Fruit fly (Drosophila melanogaster) whole organism, embryonic: ENCODE data around the gene CG7183.

ENCODE experiments used
- Ada2b ChIP-seq: fragments of 200-800 bp; sonication (Bioruptor generic); IDR thresholded peaks from 2 replicates; pipeline ENCODE4 v1.3.6; 2022; ENCODE audit warnings: missing biosample characterization, missing genetic modification characterization
- Atf3 ChIP-seq: fragments of 200-800 bp; sonication (Bioruptor generic); optimal IDR thresholded peaks from 3 replicates; lab custom pipeline; 2016; ENCODE audit warnings: missing biosample characterization, missing genetic modification characterization
- Bdp1 ChIP-seq: fragments of 200-800 bp; sonication (Bioruptor generic); optimal IDR thresholded peaks from 3 replicates; lab custom pipeline; 2016; ENCODE audit warnings: missing biosample characterization, missing genetic modification characterization
- C15 ChIP-seq: fragments of 200-800 bp; sonication (Bioruptor generic); IDR thresholded peaks from 3 replicates; pipeline ENCODE4 v1.3.6; 2022; ENCODE audit warnings: missing biosample characterization, missing genetic modification characterization
- CG11247 ChIP-seq: fragments of 200-800 bp; sonication (Bioruptor generic); IDR thresholded peaks from 2 replicates; pipeline ENCODE4 v1.3.6; 2022; ENCODE audit warnings: missing biosample characterization, missing genetic modification characterization
- CG1233 ChIP-seq: fragments of 200-800 bp; sonication (Bioruptor generic); optimal IDR thresholded peaks from 4 replicates; lab custom pipeline; 2018; ENCODE audit warnings: missing biosample characterization, mild to moderate bottlenecking, missing genetic modification characterization
- CG12744 ChIP-seq: fragments of 200-800 bp; sonication (Bioruptor generic); optimal IDR thresholded peaks from 2 replicates; lab custom pipeline; 2016; ENCODE audit warnings: missing biosample characterization, missing genetic modification characterization
- CG14014 ChIP-seq: fragments of 200-800 bp; sonication (Bioruptor generic); IDR thresholded peaks from 2 replicates; pipeline ENCODE4 v1.3.6; 2022; ENCODE audit warnings: missing biosample characterization, missing genetic modification characterization
- CG15696 ChIP-seq: fragments of 200-800 bp; sonication (Bioruptor generic); optimal IDR thresholded peaks from 2 replicates; lab custom pipeline; 2019; ENCODE audit warnings: missing biosample characterization, mild to moderate bottlenecking, missing genetic modification characterization, moderate library complexity
- CG17361 ChIP-seq: fragments of 200-800 bp; sonication (Bioruptor generic); IDR thresholded peaks from 3 replicates; pipeline ENCODE4 v1.3.6; 2022; ENCODE audit warnings: missing biosample characterization, missing genetic modification characterization
- CG17829 ChIP-seq: fragments of 200-800 bp; optimal IDR thresholded peaks from 2 replicates; lab custom pipeline; 2019; ENCODE audit warnings: missing biosample characterization, mild to moderate bottlenecking, missing genetic modification characterization, moderate library complexity
- CG2116 ChIP-seq: fragments of 200-800 bp; sonication (Bioruptor generic); optimal IDR thresholded peaks from 3 replicates; lab custom pipeline; 2018; ENCODE audit warnings: missing biosample characterization, mild to moderate bottlenecking, missing genetic modification characterization
- CG2202 ChIP-seq: fragments of 200-800 bp; sonication (Bioruptor generic); optimal IDR thresholded peaks from 2 replicates; lab custom pipeline; 2018; ENCODE audit warnings: missing biosample characterization, mild to moderate bottlenecking, missing genetic modification characterization
- CG2875 ChIP-seq: fragments of 200-800 bp; sonication (Bioruptor generic); optimal IDR thresholded peaks from 2 replicates; lab custom pipeline; 2017; ENCODE audit warnings: missing biosample characterization, mild to moderate bottlenecking, missing genetic modification characterization, missing genetic modification reagents
- CG31441 ChIP-seq: fragments of 200-800 bp; sonication (Bioruptor generic); IDR thresholded peaks from 2 replicates; pipeline ENCODE4 v1.3.6; 2022; ENCODE audit warnings: missing biosample characterization, missing genetic modification characterization
- CG32532 ChIP-seq: fragments of 200-800 bp; sonication (Bioruptor generic); IDR thresholded peaks from 2 replicates; pipeline ENCODE4 v1.3.6; 2022; ENCODE audit warnings: missing biosample characterization, missing genetic modification characterization
- CG3726 ChIP-seq: fragments of 200-800 bp; sonication (Bioruptor generic); IDR thresholded peaks from 3 replicates; pipeline ENCODE4, ENCODE4 v1.3.6; 2022; ENCODE audit warnings: missing biosample characterization, missing genetic modification characterization
- CG4360 ChIP-seq: fragments of 200-800 bp; sonication (Bioruptor generic); IDR thresholded peaks from 2 replicates; pipeline ENCODE4 v1.3.6; 2022; ENCODE audit warnings: missing biosample characterization, missing genetic modification characterization
- CG4820 ChIP-seq: fragments of 200-800 bp; sonication (Bioruptor generic); optimal IDR thresholded peaks from 3 replicates; lab custom pipeline; 2016; ENCODE audit warnings: missing biosample characterization, missing genetic modification characterization
- CG8290 ChIP-seq, 3 experiments: fragments of 200-800 bp; sonication (Bioruptor generic); optimal IDR thresholded peaks; 2 replicates each; lab custom pipeline; 2016 to 2019; ENCODE audit warnings: missing biosample characterization in 3 of 3, missing genetic modification characterization in 3 of 3, mild to moderate bottlenecking in 2 of 3, moderate library complexity in 1 of 3
- CG8388 ChIP-seq: fragments of 200-800 bp; sonication (Bioruptor generic); optimal IDR thresholded peaks from 2 replicates; lab custom pipeline; 2019; ENCODE audit warnings: missing biosample characterization, mild to moderate bottlenecking, missing genetic modification characterization, moderate library complexity
- CG8765 ChIP-seq: fragments of 200-800 bp; sonication (Bioruptor generic); IDR thresholded peaks from 2 replicates; pipeline ENCODE4 v1.3.6; 2022; ENCODE audit warnings: missing biosample characterization, missing genetic modification characterization
- CkIIα-i1 ChIP-seq: fragments of 200-800 bp; sonication (Bioruptor generic); IDR thresholded peaks from 2 replicates; pipeline ENCODE4 v1.3.6; 2022; ENCODE audit warnings: missing biosample characterization, missing genetic modification characterization
- Doc2 ChIP-seq: fragments of 200-800 bp; sonication (Bioruptor generic); IDR thresholded peaks from 2 replicates; pipeline ENCODE4 v1.3.6; 2022; ENCODE audit warnings: missing biosample characterization, missing genetic modification characterization
- E2f1 ChIP-seq: fragments of 200-800 bp; sonication (Bioruptor generic); IDR thresholded peaks from 2 replicates; pipeline ENCODE4 v1.3.6; 2022; ENCODE audit warnings: missing biosample characterization, missing genetic modification characterization
- Gug ChIP-seq: fragments of 200-800 bp; sonication (Bioruptor generic); IDR thresholded peaks from 4 replicates; pipeline ENCODE4 v1.3.6; 2022; ENCODE audit warnings: missing biosample characterization, missing genetic modification characterization
- H2.0 ChIP-seq: fragments of 200-800 bp; sonication (Bioruptor generic); IDR thresholded peaks from 2 replicates; pipeline ENCODE4 v1.3.6; 2022; ENCODE audit warnings: missing biosample characterization, missing genetic modification characterization
- HLH4C ChIP-seq: fragments of 200-800 bp; sonication (Bioruptor generic); IDR thresholded peaks from 3 replicates; pipeline ENCODE4 v1.3.6; 2022; ENCODE audit warnings: missing biosample characterization, missing genetic modification characterization; ENCODE audit not compliant: partially characterized antibody
- HLHmδ ChIP-seq: fragments of 200-800 bp; sonication (Bioruptor generic); optimal IDR thresholded peaks from 2 replicates; lab custom pipeline; 2018; ENCODE audit warnings: missing biosample characterization, mild to moderate bottlenecking, missing genetic modification characterization, moderate library complexity
- Hr51 ChIP-seq, 2 experiments: fragments of 200-800 bp; sonication (Bioruptor generic); optimal IDR thresholded peaks; 2 replicates in 1 of 2; 3 replicates in 1 of 2; lab custom pipeline; 2016 to 2018; ENCODE audit warnings: missing biosample characterization in 2 of 2, missing genetic modification characterization in 2 of 2, mild to moderate bottlenecking in 1 of 2, moderate library complexity in 1 of 2
- MBD-R2 ChIP-seq: fragments of 200-800 bp; sonication (Bioruptor generic); IDR thresholded peaks from 2 replicates; pipeline ENCODE4 v1.3.6; 2022; ENCODE audit warnings: missing biosample characterization, missing genetic modification characterization
- MESR4 ChIP-seq: fragments of 200-800 bp; sonication (Bioruptor generic); optimal IDR thresholded peaks from 2 replicates; lab custom pipeline; 2018; ENCODE audit warnings: missing biosample characterization, mild to moderate bottlenecking, missing genetic modification characterization, moderate library complexity
- Ssrp ChIP-seq: fragments of 200-800 bp; sonication (Bioruptor generic); optimal IDR thresholded peaks from 2 replicates; lab custom pipeline; 2018; ENCODE audit warnings: missing biosample characterization, mild to moderate bottlenecking, missing genetic modification characterization, moderate library complexity
- amos ChIP-seq: fragments of 200-800 bp; sonication (Bioruptor generic); IDR thresholded peaks from 2 replicates; pipeline ENCODE4 v1.3.6; 2022; ENCODE audit warnings: missing biosample characterization, missing genetic modification characterization; ENCODE audit not compliant: partially characterized antibody
- bsh ChIP-seq, 2 experiments: fragments of 200-800 bp; sonication (Bioruptor generic); optimal IDR thresholded peaks; 2 replicates each; lab custom pipeline; 2017 to 2018; ENCODE audit warnings: mild to moderate bottlenecking in 2 of 2, missing biosample characterization in 2 of 2, missing genetic modification characterization in 2 of 2, moderate library complexity in 1 of 2
- chif ChIP-seq, 2 experiments: fragments of 200-800 bp; sonication (Bioruptor generic); optimal IDR thresholded peaks; 3 replicates each; lab custom pipeline; 2016; ENCODE audit warnings: missing biosample characterization in 2 of 2, missing genetic modification characterization in 2 of 2
- corto ChIP-seq: fragments of 200-800 bp; sonication (Bioruptor generic); optimal IDR thresholded peaks from 2 replicates; lab custom pipeline; 2016; ENCODE audit warnings: missing biosample characterization, mild to moderate bottlenecking, missing genetic modification characterization, moderate library complexity
- dimm ChIP-seq: fragments of 200-800 bp; sonication (Bioruptor generic); IDR thresholded peaks from 2 replicates; pipeline ENCODE4 v1.3.6; 2022; ENCODE audit warnings: missing biosample characterization, missing genetic modification characterization
- fd64A ChIP-seq: fragments of 200-800 bp; sonication (Bioruptor generic); optimal IDR thresholded peaks from 3 replicates; lab custom pipeline; 2018; ENCODE audit warnings: missing biosample characterization, mild to moderate bottlenecking, missing genetic modification characterization
- fd96Cb ChIP-seq: fragments of 200-800 bp; sonication (Bioruptor generic); optimal IDR thresholded peaks from 2 replicates; lab custom pipeline; 2018; ENCODE audit warnings: missing biosample characterization, mild to moderate bottlenecking, missing genetic modification characterization, moderate library complexity
- nerfin-1 ChIP-seq: fragments of 200-800 bp; sonication (Bioruptor generic); optimal IDR thresholded peaks from 3 replicates; lab custom pipeline; 2019; ENCODE audit warnings: missing biosample characterization, mild to moderate bottlenecking, missing genetic modification characterization, moderate library complexity
- pho ChIP-seq: fragments of 200-800 bp; sonication (Bioruptor generic); optimal IDR thresholded peaks from 2 replicates; lab custom pipeline; 2016; ENCODE audit warnings: missing biosample characterization, missing genetic modification characterization
- pros ChIP-seq: fragments of 200-800 bp; sonication (Bioruptor generic); optimal IDR thresholded peaks from 3 replicates; lab custom pipeline; 2019; ENCODE audit warnings: missing biosample characterization, mild to moderate bottlenecking, missing genetic modification characterization, moderate library complexity
- schlank ChIP-seq: fragments of 200-800 bp; sonication (Bioruptor generic); optimal IDR thresholded peaks from 2 replicates; lab custom pipeline; 2018; ENCODE audit warnings: missing biosample characterization, mild to moderate bottlenecking, missing genetic modification characterization
- tap ChIP-seq: fragments of 200-800 bp; optimal IDR thresholded peaks from 3 replicates; lab custom pipeline; 2019; ENCODE audit warnings: missing biosample characterization, mild to moderate bottlenecking, missing genetic modification characterization, moderate library complexity
- tll ChIP-seq, 2 experiments: fragments of 200-800 bp in 1 of 2; fragments of >200 bp in 1 of 2; sonication (Bioruptor generic) in 1 of 2; optimal IDR thresholded peaks; 2 replicates each; lab custom pipeline; 2017 to 2019; ENCODE audit warnings: missing biosample characterization in 2 of 2, missing genetic modification characterization in 2 of 2, mild to moderate bottlenecking in 1 of 2, moderate library complexity in 1 of 2
- tna ChIP-seq: fragments of 200-800 bp; sonication (Bioruptor generic); IDR thresholded peaks from 2 replicates; pipeline ENCODE4 v1.3.6; 2022; ENCODE audit warnings: missing biosample characterization, missing genetic modification characterization; ENCODE audit not compliant: partially characterized antibody
- trh ChIP-seq: fragments of 200-800 bp; sonication (Bioruptor generic); optimal IDR thresholded peaks from 2 replicates; lab custom pipeline; 2016; ENCODE audit warnings: missing biosample characterization, missing genetic modification characterization
- zen ChIP-seq: fragments of 200-800 bp; sonication (Bioruptor generic); optimal IDR thresholded peaks from 3 replicates; lab custom pipeline; 2018; ENCODE audit warnings: missing biosample characterization, mild to moderate bottlenecking, missing genetic modification characterization, moderate library complexity

CG7183 gene

DNA sequence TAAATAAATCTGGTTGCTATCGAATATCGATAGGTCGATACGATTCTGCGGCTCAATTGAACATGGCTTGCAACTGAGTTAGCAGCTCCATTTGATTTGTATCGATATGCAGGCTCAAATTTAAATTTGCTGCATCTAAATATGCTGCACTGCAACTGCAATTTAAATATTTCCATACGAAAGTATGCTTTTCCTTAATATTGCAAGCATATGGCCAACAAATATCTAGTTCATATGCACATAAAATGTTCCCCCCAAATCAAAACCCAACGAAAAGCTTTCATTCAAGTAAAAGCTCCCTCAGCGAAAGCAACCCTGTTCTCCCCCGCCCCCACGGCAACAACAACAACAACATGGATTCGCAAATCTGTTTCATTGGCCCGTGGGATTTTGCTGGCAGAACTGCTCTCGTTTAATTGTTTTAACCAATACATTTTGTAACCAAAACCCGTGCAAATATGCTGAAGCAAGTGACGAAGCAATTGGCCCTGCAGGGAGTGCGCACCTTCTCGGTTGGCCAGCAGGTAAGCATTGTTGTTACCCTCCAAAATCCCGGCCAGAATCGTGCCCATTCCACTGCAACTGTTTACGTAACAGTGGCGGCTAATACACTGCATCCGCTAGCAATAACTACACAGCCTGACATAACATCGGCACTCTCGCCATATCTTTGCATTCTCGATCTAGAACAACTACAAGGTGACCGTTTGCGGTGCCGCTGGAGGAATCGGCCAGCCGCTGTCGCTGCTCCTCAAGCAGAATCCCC lies 5.7 kb upstream of the CG7183 start, which contains the start of the genes CG7168 and Mdh2:
Gene CG7168, minus strand, starts transcription at position 40 of the 766 bp plus-strand sequence.
Gene Mdh2, plus strand, starts transcription at position 354 of the 766 bp plus-strand sequence.
- TF ChIP-seq CG4360 (peak; percentile 92), chif (GFP tag; optimal IDR thresholded peaks at IDR 0.05; lab: Kevin White, UChicago) (no peak), CG8765 (GFP tag; lab: Robert Waterston, UW) (no peak), C15 (GFP tag; lab: Robert Waterston, UW) (no peak), Ssrp (tag; lab: Kevin White, UChicago) (no peak), CG3726 (GFP tag; lab: Robert Waterston, UW) (no peak), HLHmδ (GFP tag; lab: Kevin White, UChicago) (no peak), Doc2 (GFP tag; lab: Robert Waterston, UW) (no peak), amos (GFP tag; lab: Robert Waterston, UW) (peak; percentile 79), schlank (no peak), CG17361 (no peak), CG15696 (tag; lab: Kevin White, UChicago) (no peak), CG1233 (GFP tag; lab: Kevin White, UChicago) (no peak), CG12744 (no peak), tap (tag; lab: Kevin White, UChicago) (no peak), H2.0 (GFP tag; lab: Robert Waterston, UW) (no peak), nerfin-1 (tag; lab: Kevin White, UChicago) (peak; percentile 18), tll (GFP tag; optimal IDR thresholded peaks at IDR 0.05; lab: Kevin White, UChicago) (no peak), CG2875 (GFP tag; lab: Kevin White, UChicago) (no peak), MESR4 (GFP tag; lab: Kevin White, UChicago) (peak; percentile 34), CG32532 (no peak), Ada2b (GFP tag; lab: Robert Waterston, UW) (no peak), CkIIα-i1 (GFP tag; lab: Robert Waterston, UW) (no peak), MBD-R2 (GFP tag; lab: Robert Waterston, UW) (peak; percentile 79), Bdp1 (GFP tag; lab: Kevin White, UChicago) (no peak), CG8388 (GFP tag; lab: Kevin White, UChicago) (no peak), Hr51 (GFP tag; optimal IDR thresholded peaks at IDR 0.05; lab: Kevin White, UChicago) (no peak), CG2116 (GFP tag; lab: Kevin White, UChicago) (peak; percentile 98), dimm (GFP tag; lab: Robert Waterston, UW) (no peak), Gug (GFP tag; lab: Robert Waterston, UW) (no peak), CG4820 (GFP tag; lab: Kevin White, UChicago) (no peak), CG17829 (tag; lab: Kevin White, UChicago) (peak; percentile 31), HLH4C (peak; percentile 94), bsh (GFP tag; optimal IDR thresholded peaks at IDR 0.05; lab: Kevin White, UChicago) (no peak), CG11247 (no peak), Atf3 (GFP tag; lab: Kevin White, UChicago) (no peak), tna (GFP tag; lab: Robert Waterston, UW) (peak; percentile 67), fd96Cb (tag; lab: Kevin White, UChicago) (no peak), CG8290 (GFP tag; optimal IDR thresholded peaks at IDR 0.05; lab: Kevin White, UChicago) (no peak), CG8290 (tag; optimal IDR thresholded peaks at IDR 0.05; lab: Kevin White, UChicago) (no peak), zen (tag; lab: Kevin White, UChicago) (no peak), pros (no peak), CG14014 (no peak), fd64A (no peak), trh (GFP tag; lab: Kevin White, UChicago) (no peak), pho (no peak), CG2202 (tag; lab: Kevin White, UChicago) (no peak), E2f1 (GFP tag; lab: Robert Waterston, UW) (no peak), CG31441 (no peak), corto (GFP tag; lab: Kevin White, UChicago) (no peak)
